Fruit fly (Drosophila melanogaster) whole organism, prepupa: ENCODE results near the gene CG31689.

Source experiments
- CG10631 ChIP-seq: fragments of 200-800 bp; sonication (Bioruptor generic); optimal IDR thresholded peaks from 2 replicates; lab custom pipeline; 2016; ENCODE audit warnings: missing biosample characterization, missing genetic modification characterization
- CG11294 ChIP-seq: fragments of 200-800 bp; sonication (Bioruptor generic); IDR thresholded peaks from 2 replicates; pipeline ENCODE4 v1.3.6; 2022; ENCODE audit warnings: missing biosample characterization, missing genetic modification characterization
- CG11762 ChIP-seq: fragments of 200-800 bp; sonication (Bioruptor generic); optimal IDR thresholded peaks from 3 replicates; lab custom pipeline; 2016; ENCODE audit warnings: missing biosample characterization, missing genetic modification characterization; ENCODE audit not compliant: insufficient read depth
- CG11902 ChIP-seq: fragments of 200-800 bp; sonication (Bioruptor generic); optimal IDR thresholded peaks from 3 replicates; lab custom pipeline; 2016; ENCODE audit warnings: missing biosample characterization, missing genetic modification characterization
- CG15336 ChIP-seq: fragments of 200-800 bp; sonication (Bioruptor generic); IDR thresholded peaks from 2 replicates; pipeline ENCODE4 v1.3.6; 2022; ENCODE audit warnings: missing biosample characterization, missing genetic modification characterization
- CG3032 ChIP-seq: fragments of 200-800 bp; optimal IDR thresholded peaks from 2 replicates; lab custom pipeline; 2019; ENCODE audit warnings: missing biosample characterization, mild to moderate bottlenecking, missing genetic modification characterization, moderate library complexity
- CG31627 ChIP-seq: fragments of 200-800 bp; sonication (Bioruptor generic); optimal IDR thresholded peaks from 3 replicates; lab custom pipeline; 2016; ENCODE audit warnings: missing biosample characterization, missing genetic modification characterization
- CG32006 ChIP-seq: fragments of 200-800 bp; sonication (Bioruptor generic); optimal IDR thresholded peaks from 3 replicates; lab custom pipeline; 2017; ENCODE audit warnings: missing biosample characterization, mild to moderate bottlenecking, missing genetic modification characterization
- CG34406 ChIP-seq: fragments of 200-800 bp; sonication (Bioruptor generic); optimal IDR thresholded peaks from 3 replicates; lab custom pipeline; 2016; ENCODE audit warnings: missing biosample characterization, missing genetic modification characterization
- CG3919 ChIP-seq: fragments of 200-800 bp; sonication (Bioruptor generic); optimal IDR thresholded peaks from 3 replicates; lab custom pipeline; 2016; ENCODE audit warnings: missing biosample characterization, missing genetic modification characterization
- CG4318 ChIP-seq: fragments of 200-800 bp; sonication (Bioruptor generic); optimal IDR thresholded peaks from 3 replicates; lab custom pipeline; 2017; ENCODE audit warnings: missing biosample characterization, mild to moderate bottlenecking, missing genetic modification characterization
- CG6163 ChIP-seq: fragments of 200-800 bp; sonication (Bioruptor generic); IDR thresholded peaks from 3 replicates; pipeline ENCODE4 v1.3.6; 2022; ENCODE audit warnings: missing biosample characterization, missing genetic modification characterization
- CG6276 ChIP-seq: fragments of 200-800 bp; sonication (Bioruptor generic); optimal IDR thresholded peaks from 2 replicates; lab custom pipeline; 2017; ENCODE audit warnings: missing biosample characterization, mild to moderate bottlenecking, missing genetic modification characterization
- CG6808 ChIP-seq: fragments of 200-800 bp; sonication (Bioruptor generic); optimal IDR thresholded peaks from 3 replicates; lab custom pipeline; 2017; ENCODE audit warnings: missing biosample characterization, missing genetic modification characterization, mild to moderate bottlenecking, moderate library complexity, missing genetic modification reagents
- CG7368 ChIP-seq: fragments of 200-800 bp; sonication (Bioruptor generic); optimal IDR thresholded peaks from 3 replicates; lab custom pipeline; 2016; ENCODE audit warnings: missing biosample characterization, missing genetic modification characterization
- CG8119 ChIP-seq: fragments of 200-800 bp; sonication (Bioruptor generic); IDR thresholded peaks from 3 replicates; pipeline ENCODE4 v1.3.6; 2022; ENCODE audit warnings: missing biosample characterization, missing genetic modification characterization
- CG8632 ChIP-seq: fragments of 200-800 bp; sonication (Bioruptor generic); optimal IDR thresholded peaks from 3 replicates; lab custom pipeline; 2016; ENCODE audit warnings: missing biosample characterization, missing genetic modification characterization
- CG9139 ChIP-seq: fragments of 200-800 bp; sonication (Bioruptor generic); optimal IDR thresholded peaks from 3 replicates; lab custom pipeline; 2017; ENCODE audit warnings: missing biosample characterization, mild to moderate bottlenecking, missing genetic modification characterization
- Eip78C ChIP-seq: fragments of 200-800 bp; sonication (Bioruptor generic); peaks from one replicate; lab custom pipeline; 2016; ENCODE audit warnings: missing biosample characterization, missing genetic modification characterization
- Eip93F ChIP-seq: fragments of 200-800 bp; sonication (Bioruptor generic); optimal IDR thresholded peaks from 2 replicates; lab custom pipeline; 2016; ENCODE audit warnings: missing biosample characterization, mild to moderate bottlenecking, missing genetic modification characterization
- Ets21C ChIP-seq: fragments of 200-800 bp; sonication (Bioruptor generic); optimal IDR thresholded peaks from 3 replicates; lab custom pipeline; 2016; ENCODE audit warnings: missing biosample characterization, missing genetic modification characterization
- Gug ChIP-seq: fragments of 200-800 bp; sonication (Bioruptor generic); IDR thresholded peaks from 2 replicates; pipeline ENCODE4 v1.3.6; 2022; ENCODE audit warnings: missing biosample characterization, missing genetic modification characterization
- Hr38 ChIP-seq: sonication (Bioruptor generic); optimal IDR thresholded peaks from 2 replicates; lab custom pipeline; 2016; ENCODE audit warnings: missing biosample characterization, missing genetic modification characterization
- Hr4 ChIP-seq: fragments of 200-800 bp; sonication (Bioruptor generic); optimal IDR thresholded peaks from 3 replicates; lab custom pipeline; 2016; ENCODE audit warnings: missing biosample characterization, missing genetic modification characterization
- Lpt ChIP-seq: fragments of 200-800 bp; sonication (Bioruptor generic); optimal IDR thresholded peaks from 3 replicates; lab custom pipeline; 2016; ENCODE audit warnings: missing biosample characterization, missing genetic modification characterization
- OdsH ChIP-seq: fragments of 200-800 bp; sonication (Bioruptor generic); optimal IDR thresholded peaks from 3 replicates; lab custom pipeline; 2016; ENCODE audit warnings: missing biosample characterization, missing genetic modification characterization
- Sox102F ChIP-seq: fragments of 200-800 bp; sonication (Bioruptor generic); optimal IDR thresholded peaks from 2 replicates; lab custom pipeline; 2016; ENCODE audit warnings: missing biosample characterization, mild to moderate bottlenecking, missing genetic modification characterization
- Sox14 ChIP-seq: fragments of 200-800 bp; sonication (Bioruptor generic); optimal IDR thresholded peaks from 3 replicates; lab custom pipeline; 2016; ENCODE audit warnings: missing biosample characterization, missing genetic modification characterization
- Sox15 ChIP-seq: fragments of 200-800 bp; sonication (Bioruptor generic); optimal IDR thresholded peaks from 3 replicates; lab custom pipeline; 2016; ENCODE audit warnings: missing biosample characterization, missing genetic modification characterization
- achi ChIP-seq: fragments of 200-800 bp; sonication (Bioruptor generic); optimal IDR thresholded peaks from 3 replicates; lab custom pipeline; 2016; ENCODE audit warnings: missing biosample characterization, missing genetic modification characterization
- acj6 ChIP-seq: fragments of 200-800 bp; sonication (Bioruptor generic); optimal IDR thresholded peaks from 3 replicates; lab custom pipeline; 2016; ENCODE audit warnings: missing biosample characterization, missing genetic modification characterization
- dsx ChIP-seq: fragments of 200-800 bp; optimal IDR thresholded peaks from 3 replicates; lab custom pipeline; 2019; ENCODE audit warnings: missing biosample characterization, mild to moderate bottlenecking, missing genetic modification characterization, moderate library complexity; ENCODE audit not compliant: poor library complexity, severe bottlenecking
- eg ChIP-seq: fragments of 200-800 bp; sonication (Bioruptor generic); IDR thresholded peaks from 3 replicates; pipeline ENCODE4 v1.3.6; 2022; ENCODE audit warnings: missing biosample characterization, missing genetic modification characterization
- fd59A ChIP-seq: fragments of 200-800 bp; sonication (Bioruptor generic); optimal IDR thresholded peaks from 2 replicates; lab custom pipeline; 2017; ENCODE audit warnings: missing biosample characterization, mild to moderate bottlenecking, missing genetic modification characterization, missing genetic modification reagents
- fkh ChIP-seq: fragments of 200-800 bp; sonication (Bioruptor generic); optimal IDR thresholded peaks from 3 replicates; lab custom pipeline; 2017; ENCODE audit warnings: missing biosample characterization, mild to moderate bottlenecking, missing genetic modification characterization, moderate library complexity
- lz ChIP-seq: fragments of 200-800 bp; sonication (Bioruptor generic); optimal IDR thresholded peaks from 3 replicates; lab custom pipeline; 2016; ENCODE audit warnings: missing biosample characterization, missing genetic modification characterization
- pdm3 ChIP-seq: fragments of 200-800 bp; sonication (Bioruptor generic); optimal IDR thresholded peaks from 3 replicates; lab custom pipeline; 2016; ENCODE audit warnings: missing biosample characterization, missing genetic modification characterization
- spab ChIP-seq: fragments of 200-800 bp; sonication (Bioruptor generic); optimal IDR thresholded peaks from 2 replicates; lab custom pipeline; 2017; ENCODE audit warnings: missing biosample characterization, mild to moderate bottlenecking, missing genetic modification characterization, missing genetic modification reagents
- ss ChIP-seq, 2 experiments: fragments of 200-800 bp; sonication (Bioruptor generic); optimal IDR thresholded peaks; 2 replicates in 1 of 2; 3 replicates in 1 of 2; lab custom pipeline; 2017 to 2018; ENCODE audit warnings: mild to moderate bottlenecking in 2 of 2, missing biosample characterization in 2 of 2, missing genetic modification characterization in 2 of 2, moderate library complexity in 1 of 2
- svp ChIP-seq: fragments of 200-800 bp; sonication (Bioruptor generic); peaks from one replicate; lab custom pipeline; 2016; ENCODE audit warnings: missing biosample characterization, missing genetic modification characterization
- topi ChIP-seq: fragments of 200-800 bp; sonication (Bioruptor generic); optimal IDR thresholded peaks from 3 replicates; lab custom pipeline; 2016; ENCODE audit warnings: missing biosample characterization, missing genetic modification characterization
- vri ChIP-seq: fragments of 200-800 bp; sonication (Bioruptor generic); optimal IDR thresholded peaks from 3 replicates; lab custom pipeline; 2016; ENCODE audit warnings: missing biosample characterization, mild to moderate bottlenecking, missing genetic modification characterization

The CG31689 gene

DNA sequence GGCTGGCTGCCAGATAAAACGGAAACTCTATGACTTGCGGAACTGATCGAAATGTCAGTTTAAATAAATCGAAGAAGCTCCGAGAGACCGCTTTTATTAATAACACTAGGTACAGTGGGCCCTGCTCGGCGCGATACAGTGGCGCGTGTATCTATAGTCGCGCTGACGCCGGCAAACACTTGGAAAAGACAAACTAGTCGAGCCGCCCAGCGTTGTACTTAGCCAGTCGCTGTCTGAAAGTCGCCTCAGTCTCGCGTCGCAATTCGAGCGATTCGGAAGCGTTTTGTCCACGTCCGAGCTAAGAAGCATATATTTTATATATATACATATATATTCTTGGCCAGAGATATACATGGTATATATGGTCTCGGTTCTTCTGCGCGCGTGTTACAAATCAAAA is 4.4 kb downstream of the CG31689 start (continued):
- TF ChIP-seq Eip93F (GFP tag; lab: Kevin White, UChicago) = no peak
- TF ChIP-seq ss (GFP tag; optimal IDR thresholded peaks at IDR 0.05; lab: Kevin White, UChicago) = peak in 1 of 2 experiments; percentile 20
- no peak for TF ChIP-seq CG15336 (GFP tag; lab: Robert Waterston, UW)
- no peak for TF ChIP-seq CG11762 (GFP tag; lab: Kevin White, UChicago)
- no peak for TF ChIP-seq CG10631

DNA sequence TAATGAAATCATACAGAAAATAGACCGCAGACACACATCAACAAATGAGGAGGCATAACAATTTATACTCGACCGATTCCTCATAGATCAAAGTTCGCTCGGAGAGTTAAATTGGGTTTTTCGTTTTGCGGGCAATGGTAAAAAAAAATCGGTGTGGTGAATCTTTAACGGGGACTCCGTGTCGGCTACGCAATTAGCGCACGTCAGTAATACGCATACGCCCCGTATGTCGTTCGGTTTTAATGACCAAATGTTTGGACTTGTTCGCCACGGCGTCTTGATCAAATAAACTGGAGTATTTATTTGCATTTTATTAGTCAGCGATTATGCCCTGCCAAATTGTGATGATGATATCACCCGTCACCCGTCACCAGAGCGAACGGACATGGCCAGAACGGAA is 5.3 kb downstream of the CG31689 start:
- TF ChIP-seq lz (GFP tag; lab: Kevin White, UChicago) (no peak), dsx (no peak), CG4318 (no peak), Eip78C (GFP tag; lab: Kevin White, UChicago) (peak; percentile 3)

DNA sequence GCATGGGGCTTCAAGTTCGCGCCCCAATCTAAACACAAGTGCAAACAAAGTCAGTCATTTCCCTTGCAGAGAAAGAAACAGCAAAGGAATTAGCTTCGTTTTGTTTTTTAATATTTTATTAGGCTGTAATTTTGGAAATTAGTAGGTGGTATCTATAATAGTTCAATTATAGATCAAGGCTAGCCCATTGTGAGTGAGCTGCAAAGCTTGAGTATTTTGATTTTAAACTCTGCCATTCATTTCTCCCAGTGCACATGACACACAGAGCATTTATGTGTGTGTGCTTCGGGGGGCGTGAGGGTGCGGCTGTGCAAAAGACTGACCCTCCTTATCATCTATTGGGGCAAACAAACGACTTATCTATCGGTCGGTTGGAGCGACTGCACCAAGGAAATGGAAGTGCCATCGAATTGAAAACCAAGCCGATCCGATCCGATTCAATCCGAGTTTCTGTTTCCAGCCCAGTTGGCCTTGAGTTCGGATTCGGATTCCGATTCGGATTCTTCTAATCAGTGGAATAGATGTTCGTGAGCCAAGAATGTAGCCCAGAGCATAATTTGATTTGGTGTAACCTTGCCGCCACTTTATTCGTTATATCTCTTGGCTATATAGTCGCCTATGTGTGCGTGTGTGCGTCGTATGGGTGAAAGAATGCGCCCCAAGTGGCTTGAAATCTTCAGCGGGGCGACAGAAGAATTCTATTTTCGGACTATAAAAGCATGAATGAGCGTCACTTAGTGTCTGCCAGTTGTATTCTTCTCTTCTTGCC is 6.1 kb downstream of the CG31689 start:
- TF ChIP-seq svp (GFP tag; lab: Kevin White, UChicago) (peak; percentile 75), CG11294 (peak; percentile 53; the same call in 1 of the 2 replicates), CG4318 (peak; percentile 21), CG32006 (GFP tag; lab: Kevin White, UChicago) (peak; percentile 72), CG6808 (no peak), OdsH (GFP tag; lab: Kevin White, UChicago) (peak; percentile 15), CG6276 (GFP tag; lab: Kevin White, UChicago) (peak; percentile 46), CG8632 (GFP tag; lab: Kevin White, UChicago) (no peak), CG3919 (peak; percentile 4), CG11902 (no peak), spab (no peak), CG9139 (no peak), CG15336 (GFP tag; lab: Robert Waterston, UW) (peak; percentile 47), Sox102F (GFP tag; lab: Kevin White, UChicago) (no peak), Eip78C (GFP tag; lab: Kevin White, UChicago) (peak; percentile 53), Hr4 (GFP tag; lab: Kevin White, UChicago) (peak; percentile 73), CG6163 (peak; percentile 53; the same call in 1 of the 3 replicates), eg (peak; percentile 71), pdm3 (GFP tag; lab: Kevin White, UChicago) (peak; percentile 21), CG8119 (GFP tag; lab: Robert Waterston, UW) (peak; percentile 52), lz (GFP tag; lab: Kevin White, UChicago) (peak; percentile 3), vri (GFP tag; lab: Kevin White, UChicago) (no peak), Lpt (no peak), Sox14 (GFP tag; lab: Kevin White, UChicago) (peak; percentile 24), Gug (GFP tag; lab: Robert Waterston, UW) (peak; percentile 57; the same call in 1 of the 2 replicates), fkh (GFP tag; lab: Kevin White, UChicago) (peak; percentile 14), acj6 (peak; percentile 40)

DNA sequence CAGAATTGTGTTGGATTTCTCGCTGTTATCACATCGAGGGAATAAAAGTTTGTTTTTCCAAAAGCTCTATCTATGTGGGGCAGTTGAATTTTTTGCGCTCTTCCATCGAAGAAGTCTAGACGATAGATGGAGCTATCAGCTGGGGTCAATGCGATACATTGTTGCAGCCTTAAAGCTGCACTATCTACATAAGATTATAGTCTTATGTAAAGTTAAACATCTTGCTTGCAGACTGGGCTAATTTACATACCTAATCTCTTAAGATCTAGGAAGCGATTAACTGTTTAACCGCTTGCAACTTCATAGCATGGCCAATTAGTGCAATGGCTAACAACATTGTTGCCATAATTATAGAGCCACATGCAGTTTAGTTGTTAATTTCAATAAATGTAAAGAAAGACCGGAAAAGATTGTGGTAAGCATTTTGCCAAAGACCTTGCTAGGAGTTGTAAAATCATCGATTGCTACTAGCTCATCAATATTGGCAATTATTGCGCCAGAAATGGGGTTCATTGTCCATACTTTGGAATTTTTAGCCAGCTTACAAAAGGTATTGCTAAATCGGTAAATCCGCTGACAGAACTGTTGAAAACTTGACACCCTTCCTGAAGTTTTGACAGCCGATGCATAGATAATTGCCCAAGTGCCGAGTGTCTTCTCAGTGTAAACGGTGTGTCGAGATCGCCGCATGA is 6.8 kb downstream of the CG31689 start:
- TF ChIP-seq dsx = peak; percentile 48
- no peak for TF ChIP-seq Sox15 (GFP tag; lab: Kevin White, UChicago)

DNA sequence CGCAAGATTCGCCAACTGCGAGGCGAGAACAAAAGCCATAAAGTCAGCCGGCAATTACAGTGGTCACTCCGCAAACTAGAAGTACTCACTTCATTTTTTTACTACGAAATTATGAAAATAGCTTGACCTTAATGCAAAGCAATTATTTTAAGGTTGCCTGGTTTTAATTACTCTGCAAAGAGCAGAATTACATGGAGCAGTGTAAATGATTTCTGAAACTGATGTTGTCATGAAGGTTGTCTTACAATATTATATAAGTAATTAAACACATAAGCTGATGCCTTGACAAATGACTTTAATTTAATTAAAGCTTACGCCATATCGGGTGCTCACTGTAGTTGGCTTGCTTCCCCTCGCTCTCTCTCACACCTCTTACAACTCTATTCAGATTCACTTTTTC is 8.7 kb downstream of the CG31689 start:
- TF ChIP-seq Sox102F (GFP tag; lab: Kevin White, UChicago) = no peak
- TF ChIP-seq Eip78C (GFP tag; lab: Kevin White, UChicago) = peak; percentile 94
- TF ChIP-seq Hr38 (GFP tag; lab: Kevin White, UChicago) = no peak
- TF ChIP-seq Ets21C (GFP tag; lab: Kevin White, UChicago) = peak; percentile 64
- peak; percentile 91 for TF ChIP-seq CG6808
- peak; percentile 82 for TF ChIP-seq CG3919
- peak; percentile 81 for TF ChIP-seq CG8119 (GFP tag; lab: Robert Waterston, UW)
- peak; percentile 74 for TF ChIP-seq CG6276 (GFP tag; lab: Kevin White, UChicago)
- peak; percentile 66 for TF ChIP-seq CG34406
- peak; percentile 82 for TF ChIP-seq dsx
- peak; percentile 84 for TF ChIP-seq CG10631
- peak; percentile 90 for TF ChIP-seq svp (GFP tag; lab: Kevin White, UChicago)
- peak; percentile 90 for TF ChIP-seq CG3032
- TF ChIP-seq fd59A (GFP tag; lab: Kevin White, UChicago) = peak; percentile 88
- TF ChIP-seq CG31627 = peak; percentile 79
- peak; percentile 72 for TF ChIP-seq CG7368
- peak; percentile 86 for TF ChIP-seq CG32006 (GFP tag; lab: Kevin White, UChicago)
- TF ChIP-seq achi (GFP tag; lab: Kevin White, UChicago) = peak; percentile 84
- TF ChIP-seq topi (GFP tag; lab: Kevin White, UChicago) = peak; percentile 67
